Fruit fly (Drosophila melanogaster): ENCODE data around the gene Dyro.

Dyro gene

dm6 chr3L:11309743-11310518 lies 14.2 kb upstream of the Dyro start (continued):
- TF ChIP-seq Doc3 (GFP tag; IDR thresholded peaks at IDR 0.05; ENCODE audit: partially characterized antibody) (no peak), shn (GFP tag; optimal IDR thresholded peaks at IDR 0.05) (no peak), CG2202 (tag; optimal IDR thresholded peaks at IDR 0.05) (no peak), croc (GFP tag; conservative IDR thresholded peaks at IDR 0.05) (no peak), repo (GFP tag; optimal IDR thresholded peaks at IDR 0.05) (no peak), corto (GFP tag; optimal IDR thresholded peaks at IDR 0.05) (no peak), C15 (GFP tag; IDR thresholded peaks at IDR 0.05) (no peak), CG30431 (GFP tag; optimal IDR thresholded peaks at IDR 0.05) (no peak), zen (tag; optimal IDR thresholded peaks at IDR 0.05) (no peak), br (optimal IDR thresholded peaks at IDR 0.05) (no peak), Taf1 (GFP tag; IDR thresholded peaks at IDR 0.05) (no peak), emc (GFP tag; optimal IDR thresholded peaks at IDR 0.05) (no peak), hbn (GFP tag; IDR thresholded peaks at IDR 0.05; ENCODE audit: partially characterized antibody) (no peak), jing (GFP tag; optimal IDR thresholded peaks at IDR 0.05) (no peak), Blimp-1 (GFP tag; optimal IDR thresholded peaks at IDR 0.05) (peak; percentile 54), CG7271 (tag; optimal IDR thresholded peaks at IDR 0.05) (no peak), peb (GFP tag; IDR thresholded peaks at IDR 0.05) (no peak), insv (GFP tag; optimal IDR thresholded peaks at IDR 0.05) (no peak), Max (GFP tag; optimal IDR thresholded peaks at IDR 0.05) (no peak), CG9437 (GFP tag; optimal IDR thresholded peaks at IDR 0.05) (peak; percentile 8), kay (GFP tag; optimal IDR thresholded peaks at IDR 0.05) (no peak), hkb (optimal IDR thresholded peaks at IDR 0.05) (no peak), hkb (GFP tag; IDR thresholded peaks at IDR 0.05) (no peak), CG10654 (GFP tag; optimal IDR thresholded peaks at IDR 0.05) (no peak), Hand (GFP tag; optimal IDR thresholded peaks at IDR 0.05) (no peak), gfzf (GFP tag; optimal IDR thresholded peaks at IDR 0.05) (no peak), ac (GFP tag; optimal IDR thresholded peaks at IDR 0.05) (no peak), CG7963 (GFP tag; IDR thresholded peaks at IDR 0.05; ENCODE audit: partially characterized antibody) (no peak), dmrt99B (tag; optimal IDR thresholded peaks at IDR 0.05) (peak; percentile 55), ro (GFP tag; IDR thresholded peaks at IDR 0.05) (no peak), CG9797 (GFP tag; optimal IDR thresholded peaks at IDR 0.05) (no peak), Spps (tag; optimal IDR thresholded peaks at IDR 0.05) (no peak), ash1 (GFP tag; optimal IDR thresholded peaks at IDR 0.05) (no peak), psq (GFP tag; optimal IDR thresholded peaks at IDR 0.05) (no peak), vfl (GFP tag; optimal IDR thresholded peaks at IDR 0.05) (no peak), sens-2 (GFP tag; IDR thresholded peaks at IDR 0.05) (no peak), zfh2 (GFP tag; optimal IDR thresholded peaks at IDR 0.05) (no peak), CG13894 (tag; optimal IDR thresholded peaks at IDR 0.05) (no peak), CG32767 (GFP tag; IDR thresholded peaks at IDR 0.05) (no peak), chn (GFP tag; optimal IDR thresholded peaks at IDR 0.05) (no peak), CG16813 (GFP tag; IDR thresholded peaks at IDR 0.05; ENCODE audit: partially characterized antibody) (no peak), sqz (GFP tag; optimal IDR thresholded peaks at IDR 0.05) (no peak), Abd-B (GFP tag; optimal IDR thresholded peaks at IDR 0.05) (no peak), bowl (GFP tag; IDR thresholded peaks at IDR 0.05) (no peak), Hmr (GFP tag; optimal IDR thresholded peaks at IDR 0.05) (no peak), mam (GFP tag; optimal IDR thresholded peaks at IDR 0.05) (no peak), NK7.1 (GFP tag; optimal IDR thresholded peaks at IDR 0.05) (no peak), CG10147 (GFP tag; optimal IDR thresholded peaks at IDR 0.05) (no peak), Sox102F (GFP tag; optimal IDR thresholded peaks at IDR 0.05) (peak; percentile 62), usp (GFP tag; optimal IDR thresholded peaks at IDR 0.05) (no peak), pzg (GFP tag; optimal IDR thresholded peaks at IDR 0.05) (no peak)

Data from whole organism, embryonic.